Worm (Caenorhabditis elegans) whole organism, midembryonic: ENCODE data around the gene sri-25.
"Not testable (repeated sequence)": the region's sequence is repeated elsewhere in the genome, so short reads cannot be mapped to it uniquely, and the experiment has no call there.

Experiments
- T22C8.4 ChIP-seq: fragments of 200-800 bp; sonication (Bioruptor generic); IDR thresholded peaks from 2 replicates; pipeline ENCODE4 v1.3.6; 2022; ENCODE audit warnings: missing genetic modification characterization, missing compliant biosample characterization
- cog-1 ChIP-seq: sonication (generic microtip); optimal IDR thresholded peaks from 2 replicates; lab custom pipeline; 2016; ENCODE audit warnings: missing genetic modification characterization, missing compliant biosample characterization
- flt-1 ChIP-seq: fragments of 200-800 bp; sonication (Bioruptor generic); IDR thresholded peaks from 2 replicates; pipeline ENCODE4 v1.3.6; 2022; ENCODE audit warnings: missing genetic modification characterization, missing compliant biosample characterization
- klf-2 ChIP-seq: fragments of 200-800 bp; sonication (Bioruptor generic); conservative IDR thresholded peaks from 2 replicates; pipeline ENCODE4 v1.3.6; 2022; ENCODE audit warnings: missing genetic modification reagents, missing genetic modification characterization, missing compliant biosample characterization
- med-1 ChIP-seq: sonication (generic microtip); optimal IDR thresholded peaks from 2 replicates; lab custom pipeline; 2017; ENCODE audit warnings: missing genetic modification characterization, mild to moderate bottlenecking, missing compliant biosample characterization, antibody characterized with exemption, missing genetic modification reagents; ENCODE audit not compliant: insufficient read depth
- ref-1 ChIP-seq: fragments of 200-800 bp; sonication (Bioruptor generic); conservative IDR thresholded peaks from 2 replicates; pipeline ENCODE4 v1.3.6; 2022; ENCODE audit warnings: missing genetic modification reagents, missing genetic modification characterization, missing compliant biosample characterization
- tab-1 ChIP-seq: fragments of 200-800 bp; sonication (Bioruptor generic); IDR thresholded peaks from 2 replicates; pipeline ENCODE4 v1.3.6; 2022; ENCODE audit warnings: missing genetic modification characterization, missing compliant biosample characterization
- ztf-23 ChIP-seq: fragments of 200-800 bp; sonication (Bioruptor generic); IDR thresholded peaks from 2 replicates; pipeline ENCODE4 v1.3.6; 2022; ENCODE audit warnings: missing genetic modification reagents, missing genetic modification characterization, missing compliant biosample characterization
- ztf-29 ChIP-seq: fragments of 200-800 bp; sonication (Bioruptor generic); IDR thresholded peaks from 2 replicates; pipeline ENCODE4 v1.3.6; 2022; ENCODE audit warnings: missing genetic modification reagents, missing genetic modification characterization, missing compliant biosample characterization

sri-25 gene

ce11 chrV:15244456-15244855, 27.7 kb downstream of the sri-25 start, which contains the start of gene kin-30:
Gene kin-30, plus strand, starts transcription at chrV:15244756.
- TF ChIP-seq flt-1 (GFP tag; lab: Robert Waterston, UW) (no peak), tab-1 (GFP tag; lab: Robert Waterston, UW) (no peak), ztf-29 (no peak)

ce11 chrV:15250304-15250703, 33.5 kb downstream of the sri-25 start, which contains the start of gene srd-28:
Gene srd-28, plus strand, starts transcription at chrV:15250604.
- TF ChIP-seq ref-1; tab-1 (GFP tag; lab: Robert Waterston, UW); flt-1 (GFP tag; lab: Robert Waterston, UW): not testable (repeated sequence)

- no peak for TF ChIP-seq ref-1
- TF ChIP-seq klf-2 (GFP tag; lab: Robert Waterston, UW) = no peak
- no peak for TF ChIP-seq ztf-29
- no peak for TF ChIP-seq med-1 (GFP tag; lab: Kevin White, UChicago)
- TF ChIP-seq flt-1 (GFP tag; lab: Robert Waterston, UW) = no peak
- TF ChIP-seq cog-1 (tag; lab: Kevin White, UChicago) = no peak
- TF ChIP-seq tab-1 (GFP tag; lab: Robert Waterston, UW) = no peak
- TF ChIP-seq T22C8.4 (GFP tag; lab: Robert Waterston, UW) = no peak
- TF ChIP-seq ztf-23 (GFP tag; lab: Robert Waterston, UW) = no peak
Measured at ce11 chrV:15252082-15252481, 35.3 kb downstream of the sri-25 start, which contains the start of gene srbc-76. Gene srbc-76, plus strand, starts transcription at chrV:15252382.

- TF ChIP-seq ztf-23 (GFP tag; lab: Robert Waterston, UW) (no peak), ref-1 (no peak), med-1 (GFP tag; lab: Kevin White, UChicago) (no peak), tab-1 (GFP tag; lab: Robert Waterston, UW) (no peak), cog-1 (tag; lab: Kevin White, UChicago) (no peak)
Measured at ce11 chrV:15253529-15253928, 36.7 kb downstream of the sri-25 start, which contains the start of gene srbc-75. Gene srbc-75, plus strand, starts transcription at chrV:15253829.

ce11 chrV:15256669-15257068, 39.9 kb downstream of the sri-25 start, which contains the start of gene srsx-39:
Gene srsx-39, minus strand, starts transcription at chrV:15256769.
- TF ChIP-seq med-1 (GFP tag; lab: Kevin White, UChicago); flt-1 (GFP tag; lab: Robert Waterston, UW); cog-1 (tag; lab: Kevin White, UChicago): not testable (repeated sequence)

ce11 chrV:15259049-15259448, 42.2 kb downstream of the sri-25 start, which contains the start of gene srsx-37:
Gene srsx-37, minus strand, starts transcription at chrV:15259149.
- TF ChIP-seq T22C8.4 (GFP tag; lab: Robert Waterston, UW) (no peak), ztf-23 (GFP tag; lab: Robert Waterston, UW) (no peak), ztf-29 (no peak), ref-1 (no peak), tab-1 (GFP tag; lab: Robert Waterston, UW) (no peak), klf-2 (GFP tag; lab: Robert Waterston, UW) (no peak)

- TF ChIP-seq T22C8.4 (GFP tag; lab: Robert Waterston, UW) (no peak), cog-1 (tag; lab: Kevin White, UChicago) (no peak), ztf-29 (no peak), med-1 (GFP tag; lab: Kevin White, UChicago) (no peak), ref-1 (no peak), tab-1 (GFP tag; lab: Robert Waterston, UW) (no peak), flt-1 (GFP tag; lab: Robert Waterston, UW) (no peak)
Measured at ce11 chrV:15259904-15260303, 43.1 kb downstream of the sri-25 start, which contains the start of gene M01B2.8. Gene M01B2.8, plus strand, starts transcription at chrV:15260204.

- TF ChIP-seq ref-1; ztf-23 (GFP tag; lab: Robert Waterston, UW); flt-1 (GFP tag; lab: Robert Waterston, UW): not testable (repeated sequence)
Measured at ce11 chrV:15262336-15262735, 45.5 kb downstream of the sri-25 start, which contains the start of gene M01B2.10. Gene M01B2.10, minus strand, starts transcription at chrV:15262436.

- TF ChIP-seq klf-2 (GFP tag; lab: Robert Waterston, UW) = no peak
- TF ChIP-seq T22C8.4 (GFP tag; lab: Robert Waterston, UW) = no peak
- no peak for TF ChIP-seq ztf-23 (GFP tag; lab: Robert Waterston, UW)
- no peak for TF ChIP-seq ztf-29
- TF ChIP-seq flt-1 (GFP tag; lab: Robert Waterston, UW) = no peak
- TF ChIP-seq cog-1 (tag; lab: Kevin White, UChicago) = no peak
Measured at ce11 chrV:15264131-15264530, 47.3 kb downstream of the sri-25 start, which contains the start of gene M01B2.12. Gene M01B2.12, minus strand, starts transcription at chrV:15264231.

ce11 chrV:15265814-15266213, 49.0 kb downstream of the sri-25 start, which contains the start of gene M01B2.13:
Gene M01B2.13, minus strand, starts transcription at chrV:15265914.
- no peak for TF ChIP-seq flt-1 (GFP tag; lab: Robert Waterston, UW)
- no peak for TF ChIP-seq cog-1 (tag; lab: Kevin White, UChicago)
- no peak for TF ChIP-seq med-1 (GFP tag; lab: Kevin White, UChicago)
- no peak for TF ChIP-seq klf-2 (GFP tag; lab: Robert Waterston, UW)
- no peak for TF ChIP-seq ztf-23 (GFP tag; lab: Robert Waterston, UW)
- no peak for TF ChIP-seq T22C8.4 (GFP tag; lab: Robert Waterston, UW)
- no peak for TF ChIP-seq ztf-29
- TF ChIP-seq tab-1 (GFP tag; lab: Robert Waterston, UW) = no peak
- TF ChIP-seq ref-1 = no peak
